Fruit fly (Drosophila melanogaster): ENCODE measurements around the gene CG42728.

DNA sequence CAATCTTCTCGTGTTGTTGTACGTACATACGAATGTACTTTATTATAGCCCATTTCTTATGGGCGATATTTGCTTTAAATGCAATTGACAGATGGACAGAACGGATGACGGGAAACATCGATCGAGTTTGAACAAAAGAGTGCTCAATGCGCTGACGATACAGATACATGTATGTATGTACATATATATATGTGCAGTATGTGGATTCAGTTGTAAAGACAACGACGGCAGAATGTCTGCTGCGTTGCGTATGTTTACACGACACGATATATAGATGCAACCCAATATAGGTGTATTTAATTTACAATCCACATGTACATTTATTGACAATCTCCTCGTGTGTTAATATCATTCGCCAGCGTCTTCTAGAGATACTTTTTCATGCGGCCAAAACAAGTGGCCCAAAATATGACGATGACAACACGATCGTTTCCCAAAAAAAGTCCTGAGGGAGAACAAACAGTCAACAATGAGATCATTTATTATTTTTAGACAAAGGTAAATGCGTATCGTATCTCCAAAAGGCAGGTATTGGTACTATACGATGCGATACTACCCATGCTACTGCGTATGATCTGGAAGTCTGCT is 2.7 kb upstream of the CG42728 start:
- TF ChIP-seq pan (optimal IDR thresholded peaks at IDR 0.05) (no peak), EcR (GFP tag; optimal IDR thresholded peaks at IDR 0.05) (no peak), psq (optimal IDR thresholded peaks at IDR 0.05) (no peak), usp (GFP tag; optimal IDR thresholded peaks at IDR 0.05) (no peak)

All from whole organism.